Worm (Caenorhabditis elegans) whole organism, early embryonic: ENCODE measurements around the gene T20D3.5.
"Not testable (repeated sequence)": the region's sequence is repeated elsewhere in the genome, so short reads cannot be mapped to it uniquely, and the experiment has no call there.

Source experiments
- B0310.2 ChIP-seq: sonication (generic microtip); optimal IDR thresholded peaks from 2 replicates; lab custom pipeline; 2016; ENCODE audit warnings: mild to moderate bottlenecking, missing genetic modification characterization, missing compliant biosample characterization
- F13C5.2 ChIP-seq: sonication (generic microtip); optimal IDR thresholded peaks from 2 replicates; lab custom pipeline; 2017; ENCODE audit warnings: mild to moderate bottlenecking, missing genetic modification characterization, inconsistent platforms, missing compliant biosample characterization
- aly-1 ChIP-seq: sonication (generic microtip); optimal IDR thresholded peaks from 2 replicates; lab custom pipeline; 2016; ENCODE audit warnings: missing genetic modification characterization, missing compliant biosample characterization
- ama-1 ChIP-seq: fragments of 150-350 bp; optimal IDR thresholded peaks from 2 replicates; lab custom pipeline; 2014
- ceh-13 ChIP-seq: fragments of 200-800 bp; sonication (Bioruptor generic); optimal IDR thresholded peaks from 2 replicates; lab custom pipeline; 2018; ENCODE audit warnings: mild to moderate bottlenecking, missing genetic modification characterization, missing compliant biosample characterization
- ceh-36 ChIP-seq: sonication (generic microtip); optimal IDR thresholded peaks from 2 replicates; lab custom pipeline; 2016; ENCODE audit warnings: missing genetic modification characterization, inconsistent platforms, missing compliant biosample characterization
- ets-7 ChIP-seq: sonication (generic microtip); optimal IDR thresholded peaks from 2 replicates; lab custom pipeline; 2016; ENCODE audit warnings: missing genotype, missing genetic modification characterization, missing compliant biosample characterization
- flt-1 ChIP-seq: fragments of 200-800 bp; sonication (Bioruptor generic); IDR thresholded peaks from 2 replicates; pipeline ENCODE4 v1.3.6; 2022; ENCODE audit warnings: missing genetic modification characterization, missing compliant biosample characterization
- hmbx-1 ChIP-seq: sonication (generic microtip); optimal IDR thresholded peaks from 2 replicates; lab custom pipeline; 2016; ENCODE audit warnings: mild to moderate bottlenecking, missing genetic modification characterization, missing compliant biosample characterization
- hmg-4 ChIP-seq: fragments of 200-800 bp; sonication (Bioruptor generic); optimal IDR thresholded peaks from 2 replicates; lab custom pipeline; 2018; ENCODE audit warnings: mild to moderate bottlenecking, missing genetic modification characterization, missing compliant biosample characterization
- hnd-1 ChIP-seq: sonication (generic microtip); optimal IDR thresholded peaks from 2 replicates; lab custom pipeline; 2016; ENCODE audit warnings: missing genetic modification characterization, missing compliant biosample characterization
- pes-1 ChIP-seq: fragments of 200-800 bp; sonication (Bioruptor generic); IDR thresholded peaks from 2 replicates; pipeline ENCODE4 v1.3.6; 2022; ENCODE audit warnings: missing genetic modification reagents, missing genetic modification characterization, missing compliant biosample characterization
- scrt-1 ChIP-seq: fragments of 200-800 bp; sonication (Bioruptor generic); IDR thresholded peaks from 2 replicates; pipeline ENCODE4 v1.3.6; 2022; ENCODE audit warnings: missing genetic modification characterization, missing compliant biosample characterization
- sea-1 ChIP-seq: fragments of 200-800 bp; sonication (Bioruptor generic); conservative IDR thresholded peaks from 2 replicates; pipeline ENCODE4 v1.3.6; 2022; ENCODE audit warnings: missing genetic modification characterization, missing compliant biosample characterization
- tbx-11 ChIP-seq: fragments of 200-800 bp; sonication (Bioruptor generic); IDR thresholded peaks from 2 replicates; pipeline ENCODE4 v1.3.6; 2022; ENCODE audit warnings: missing genetic modification characterization, missing compliant biosample characterization
- tbx-37 ChIP-seq: fragments of 200-800 bp; sonication (Bioruptor generic); conservative IDR thresholded peaks from 2 replicates; pipeline ENCODE4 v1.3.6; 2022; ENCODE audit warnings: missing genetic modification reagents, missing genetic modification characterization, missing compliant biosample characterization
- tra-4 ChIP-seq: sonication (generic microtip); optimal IDR thresholded peaks from 2 replicates; lab custom pipeline; 2017; ENCODE audit warnings: missing genetic modification characterization, missing compliant biosample characterization

The T20D3.5 gene

DNA sequence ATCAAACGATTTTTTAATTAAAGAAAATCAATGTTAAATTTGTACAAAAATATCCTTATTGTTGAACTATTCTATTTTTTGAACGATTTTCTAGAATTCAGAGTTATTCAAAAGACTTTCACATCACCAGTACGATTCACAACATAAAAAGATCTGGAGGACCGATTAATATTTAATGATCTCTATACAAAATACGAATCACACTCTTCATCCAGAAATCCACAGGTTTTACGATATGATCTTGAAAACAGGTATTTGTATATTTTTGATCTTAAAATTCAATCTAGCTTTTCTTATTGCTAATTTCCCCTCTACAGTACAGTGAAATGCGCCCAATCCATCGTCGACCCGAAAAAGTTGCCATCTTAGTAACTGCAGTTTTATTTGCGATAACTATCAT is 32.2 kb upstream of the T20D3.5 start, which contains the start of gene F49C12.5:
TSS of gene F49C12.5 (plus strand) at position 301 of the 400 bp plus-strand sequence.
- TF ChIP-seq sea-1 (GFP tag; lab: Robert Waterston, UW) (no peak), hnd-1 (tag; lab: Kevin White, UChicago) (no peak)

DNA sequence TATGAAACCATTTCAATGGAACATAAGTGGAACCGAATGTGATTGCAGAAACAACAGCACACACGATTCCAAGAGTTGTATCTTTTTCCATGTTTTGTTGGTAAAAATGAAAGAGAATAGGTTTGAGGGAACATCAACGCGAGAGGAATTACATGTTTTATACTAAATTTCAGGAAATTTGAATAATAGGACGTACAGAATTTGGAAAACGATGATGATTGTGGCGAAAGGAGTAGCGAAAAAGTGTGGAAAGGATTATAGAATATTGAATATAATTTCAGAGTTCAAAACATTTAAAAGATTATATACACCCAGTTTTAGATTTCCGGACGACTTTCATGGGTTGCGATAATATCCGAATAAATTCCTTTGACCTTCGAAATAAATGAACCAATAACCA is 27.9 kb upstream of the T20D3.5 start, which contains the start of gene F49C12.6:
TSS of gene F49C12.6 (minus strand) at position 101 of the 400 bp plus-strand sequence.
- TF ChIP-seq aly-1 (tag; lab: Kevin White, UChicago) (no peak), hmg-4 (GFP tag; lab: Kevin White, UChicago) (no peak), hmbx-1 (no peak), scrt-1 (no peak), F13C5.2 (tag; lab: Kevin White, UChicago) (no peak), B0310.2 (tag; lab: Kevin White, UChicago) (no peak), sea-1 (GFP tag; lab: Robert Waterston, UW) (no peak), pes-1 (GFP tag; lab: Robert Waterston, UW) (no peak), tra-4 (tag; lab: Kevin White, UChicago) (no peak), hnd-1 (tag; lab: Kevin White, UChicago) (no peak)

DNA sequence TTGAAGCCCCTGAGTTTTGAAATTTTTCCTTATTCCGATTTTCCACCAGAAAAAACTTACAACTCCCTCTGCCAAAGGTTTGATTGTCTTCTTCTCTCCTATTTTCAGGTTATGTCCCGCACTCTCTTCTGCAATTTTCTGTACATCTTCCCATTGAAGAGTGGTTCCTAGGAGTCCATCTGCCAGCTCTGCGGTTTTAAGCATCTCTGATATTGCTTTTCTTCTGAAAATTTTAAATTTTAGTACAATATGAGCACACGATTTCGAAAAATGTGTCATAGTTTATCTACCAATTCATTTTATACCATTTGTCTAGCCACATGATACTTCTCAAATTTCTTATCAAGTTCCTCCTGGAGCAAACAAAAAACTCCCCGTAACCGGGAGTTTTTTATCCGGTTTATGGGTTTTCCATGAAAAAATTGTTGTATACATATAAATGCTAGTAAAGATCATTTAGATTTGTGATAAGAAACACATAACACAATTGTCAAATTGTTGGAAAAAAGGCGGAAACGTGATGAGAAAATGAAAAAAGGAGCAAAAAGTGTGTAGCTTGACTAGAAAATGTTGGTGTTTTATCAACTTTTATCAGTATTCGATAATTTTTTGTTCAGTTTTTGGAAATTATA is 25.8 kb upstream of the T20D3.5 start:
- no peak for TF ChIP-seq sea-1 (GFP tag; lab: Robert Waterston, UW)
- TF ChIP-seq ets-7 (tag; lab: Kevin White, UChicago) = no peak
- no peak for TF ChIP-seq scrt-1
- TF ChIP-seq flt-1 = no peak
- TF ChIP-seq F13C5.2 (tag; lab: Kevin White, UChicago) = no peak
- no peak for TF ChIP-seq tbx-11
- TF ChIP-seq hmbx-1 = no peak
- TF ChIP-seq tbx-37 (GFP tag; lab: Robert Waterston, UW) = no peak
- TF ChIP-seq tra-4 (tag; lab: Kevin White, UChicago) = no peak
- no peak for TF ChIP-seq ama-1 (lab: Kevin White, UChicago)
- TF ChIP-seq hnd-1 (tag; lab: Kevin White, UChicago) = no peak
- TF ChIP-seq ceh-36 = no peak
- TF ChIP-seq B0310.2 (tag; lab: Kevin White, UChicago) = no peak
- no peak for TF ChIP-seq hmg-4 (GFP tag; lab: Kevin White, UChicago)
- TF ChIP-seq aly-1 (tag; lab: Kevin White, UChicago) = no peak
- TF ChIP-seq ceh-13 (GFP tag; lab: Kevin White, UChicago) = no peak
- TF ChIP-seq pes-1 (GFP tag; lab: Robert Waterston, UW) = no peak

DNA sequence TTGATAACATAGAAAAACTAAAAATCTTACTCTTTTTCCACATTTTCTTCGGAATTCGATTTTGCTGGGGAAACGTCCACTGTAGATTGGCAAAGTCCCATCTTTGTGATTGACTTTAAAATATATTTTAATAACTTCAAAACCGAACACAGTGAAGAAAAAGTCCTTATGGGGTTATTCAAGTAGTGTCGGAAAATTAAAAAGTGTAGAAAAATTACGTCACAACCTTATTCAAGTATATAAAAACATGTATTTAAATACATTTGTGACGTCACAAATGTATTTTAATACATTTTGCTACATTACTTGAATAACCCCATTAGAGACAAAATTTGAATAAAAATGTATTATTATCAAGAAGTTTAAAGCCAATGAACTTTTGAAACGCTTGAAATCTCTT is 24.0 kb upstream of the T20D3.5 start, which contains the start of gene F49C12.7:
TSS of gene F49C12.7 (minus strand) at position 101 of the 400 bp plus-strand sequence.
- not testable (repeated sequence) for TF ChIP-seq tbx-11; ets-7 (tag; lab: Kevin White, UChicago); ceh-13 (GFP tag; lab: Kevin White, UChicago)

DNA sequence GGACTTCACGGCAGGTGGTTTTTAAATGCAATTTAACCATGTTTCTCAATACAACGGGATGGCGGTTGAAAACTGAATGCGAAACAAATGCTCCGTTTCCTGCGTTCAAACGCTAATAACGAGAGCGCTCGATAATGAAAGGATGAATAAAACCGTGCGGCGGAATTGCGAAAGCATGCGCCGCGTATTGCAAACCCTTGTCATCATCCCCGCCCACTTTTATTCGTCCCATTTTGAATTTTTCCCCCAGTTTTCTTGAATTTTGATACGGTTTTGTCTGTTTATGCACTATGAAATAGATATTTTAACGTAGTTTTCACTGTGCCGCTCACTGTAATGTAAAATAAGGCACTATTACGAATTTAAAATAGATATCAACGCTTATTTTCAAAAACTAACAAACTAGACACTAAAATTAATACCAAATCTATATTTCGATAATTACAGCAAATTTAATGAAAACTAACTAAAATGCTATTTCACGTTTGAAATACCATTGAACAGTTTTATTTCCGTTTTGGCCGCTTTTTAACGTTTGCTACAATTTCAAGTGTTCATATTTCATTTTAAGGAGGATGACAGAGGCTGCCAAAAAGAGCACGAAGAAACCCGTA is 20.7 kb upstream of the T20D3.5 start, which contains the start of the genes F49C12.9 and rpn-7:
TSS of gene F49C12.9 (minus strand) at position 148 of the 614 bp plus-strand sequence.
TSS of gene rpn-7 (plus strand) at position 564 of the 614 bp plus-strand sequence.
- TF ChIP-seq ceh-36 (peak; percentile 58), sea-1 (GFP tag; lab: Robert Waterston, UW) (peak; percentile 68), flt-1 (no peak; the same call in 1 of the 2 replicates), tbx-11 (peak; percentile 62; the same call in 1 of the 2 replicates), hmg-4 (GFP tag; lab: Kevin White, UChicago) (no peak), ama-1 (lab: Kevin White, UChicago) (no peak), tra-4 (tag; lab: Kevin White, UChicago) (no peak), ceh-13 (GFP tag; lab: Kevin White, UChicago) (peak; percentile 15), B0310.2 (tag; lab: Kevin White, UChicago) (no peak), F13C5.2 (tag; lab: Kevin White, UChicago) (peak; percentile 91), ets-7 (tag; lab: Kevin White, UChicago) (peak; percentile 63), aly-1 (tag; lab: Kevin White, UChicago) (peak; percentile 38), scrt-1 (peak; percentile 65; the same call in 1 of the 2 replicates), hmbx-1 (no peak), pes-1 (GFP tag; lab: Robert Waterston, UW) (no peak; the same call in 1 of the 2 replicates), tbx-37 (GFP tag; lab: Robert Waterston, UW) (peak; percentile 43; the same call in 1 of the 2 replicates), hnd-1 (tag; lab: Kevin White, UChicago) (no peak)

DNA sequence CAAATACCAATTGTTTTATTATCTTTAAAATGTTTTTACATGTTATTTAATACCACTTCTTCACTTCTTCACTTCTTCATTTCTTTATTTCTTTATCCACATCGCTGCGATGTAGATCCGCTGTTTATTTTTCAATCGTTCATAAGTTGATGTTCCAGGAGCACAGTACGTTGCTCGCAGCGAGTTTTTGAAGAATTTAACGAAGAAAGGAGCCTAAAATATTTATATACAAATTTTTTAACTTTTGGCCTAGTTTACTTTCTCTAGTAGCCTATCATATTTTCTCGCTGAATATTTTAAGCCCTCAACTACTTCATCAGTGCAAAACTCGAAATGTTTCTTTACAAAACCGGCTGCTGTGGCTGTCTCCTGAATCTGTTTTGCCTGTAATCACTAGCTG is 18.7 kb upstream of the T20D3.5 start:
- TF ChIP-seq scrt-1 (no peak), ama-1 (lab: Kevin White, UChicago) (no peak), hmg-4 (GFP tag; lab: Kevin White, UChicago) (no peak), aly-1 (tag; lab: Kevin White, UChicago) (no peak), tra-4 (tag; lab: Kevin White, UChicago) (no peak), tbx-37 (GFP tag; lab: Robert Waterston, UW) (no peak)

DNA sequence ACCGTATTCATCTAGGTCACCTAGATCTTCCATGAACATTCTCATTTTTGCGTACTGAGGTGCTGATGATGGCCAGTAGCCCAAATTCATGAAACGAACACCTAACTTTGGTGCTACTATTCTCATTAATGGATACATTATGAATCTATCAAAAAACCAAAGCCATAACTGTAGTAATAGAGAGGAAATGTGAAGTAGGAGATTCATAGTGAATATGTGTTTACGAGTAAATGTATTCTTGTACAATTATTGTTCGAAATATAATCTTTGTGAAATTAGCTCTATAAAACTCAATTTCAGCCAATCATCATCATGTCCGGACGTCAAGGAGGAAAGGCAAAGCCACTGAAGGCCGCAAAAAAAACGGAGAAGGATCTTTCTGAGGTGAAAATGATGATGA is 17.8 kb upstream of the T20D3.5 start, which contains the start of the genes F49C12.11 and nemt-1:
TSS of gene F49C12.11 (plus strand) at position 301 of the 400 bp plus-strand sequence.
TSS of gene nemt-1 (minus strand) at position 360 of the 400 bp plus-strand sequence.
- no peak for TF ChIP-seq ceh-13 (GFP tag; lab: Kevin White, UChicago)
- no peak for TF ChIP-seq hnd-1 (tag; lab: Kevin White, UChicago)
- TF ChIP-seq pes-1 (GFP tag; lab: Robert Waterston, UW) = no peak
- no peak for TF ChIP-seq tbx-37 (GFP tag; lab: Robert Waterston, UW)
- TF ChIP-seq ceh-36 = no peak
- TF ChIP-seq hmg-4 (GFP tag; lab: Kevin White, UChicago) = no peak
